Worm (Caenorhabditis elegans) whole organism, L2 larva: ENCODE measurements around the gene acer-1.

Experiments used
- ZK546.5 ChIP-seq: sonication (generic microtip); optimal IDR thresholded peaks from 2 replicates; lab custom pipeline; 2017; ENCODE audit warnings: missing biosample characterization, missing genetic modification characterization
- ceh-82 ChIP-seq: fragments of 150-350 bp; optimal IDR thresholded peaks from 2 replicates; lab custom pipeline; 2014; ENCODE audit warnings: missing biosample characterization, missing genetic modification characterization
- dmd-4 ChIP-seq: sonication (generic microtip); optimal IDR thresholded peaks from 2 replicates; lab custom pipeline; 2017; ENCODE audit warnings: missing biosample characterization, missing genetic modification characterization
- fos-1 ChIP-seq: fragments of 150-350 bp; optimal IDR thresholded peaks from 2 replicates; lab custom pipeline; 2014; ENCODE audit warnings: missing biosample characterization, missing genetic modification characterization
- lin-13 ChIP-seq: fragments of 150-350 bp; optimal IDR thresholded peaks from 2 replicates; lab custom pipeline; 2014; ENCODE audit warnings: missing biosample characterization, missing genetic modification reagents, missing genetic modification characterization
- lin-39 ChIP-seq: fragments of 150-350 bp; optimal IDR thresholded peaks from 2 replicates; lab custom pipeline; 2014; ENCODE audit warnings: missing biosample characterization, missing genetic modification reagents, missing genetic modification characterization
- lsy-2 ChIP-seq, 2 experiments: fragments of 150-350 bp in 1 of 2; sonication (generic microtip) in 1 of 2; optimal IDR thresholded peaks; 2 replicates each; lab custom pipeline; 2014 to 2017; ENCODE audit warnings: missing biosample characterization in 2 of 2, missing genetic modification characterization in 2 of 2
- nhr-25 ChIP-seq: fragments of 150-350 bp; sonication (generic microtip); optimal IDR thresholded peaks from 3 replicates; lab custom pipeline; 2014; ENCODE audit warnings: missing biosample characterization, missing genetic modification characterization
- nhr-77 ChIP-seq: fragments of 150-350 bp; optimal IDR thresholded peaks from 2 replicates; lab custom pipeline; 2014; ENCODE audit warnings: missing biosample characterization, missing genetic modification characterization
- unc-62 ChIP-seq: fragments of 150-350 bp; optimal IDR thresholded peaks from 2 replicates; lab custom pipeline; 2014; ENCODE audit warnings: missing biosample characterization, missing genetic modification reagents, missing genetic modification characterization
- ztf-11 ChIP-seq: sonication (generic microtip); optimal IDR thresholded peaks from 2 replicates; lab custom pipeline; 2017; ENCODE audit warnings: missing biosample characterization, missing genetic modification characterization

- TF ChIP-seq nhr-77 (tag; lab: Kevin White, UChicago) (no peak), ztf-11 (tag; lab: Kevin White, UChicago) (no peak), unc-62 (GFP tag; lab: Kevin White, UChicago) (no peak), lin-13 (GFP tag; lab: Kevin White, UChicago) (no peak), ceh-82 (tag; lab: Kevin White, UChicago) (no peak), lin-39 (no peak), fos-1 (tag; lab: Kevin White, UChicago) (no peak), dmd-4 (tag; lab: Kevin White, UChicago) (no peak), nhr-25 (tag; lab: Kevin White, UChicago) (no peak), ZK546.5 (tag; lab: Kevin White, UChicago) (no peak), lsy-2 (tag; optimal IDR thresholded peaks at IDR 0.05; lab: Kevin White, UChicago) (no peak)
Observed at ce11 chrII:6937057-6937456, 46.9 kb upstream of the acer-1 start.
